Worm (Caenorhabditis elegans) whole organism, young adult: Measurements from ENCODE around the gene asp-5.

Experiments used
- B0336.3 ChIP-seq: fragments of 200-800 bp; sonication (Bioruptor generic); IDR thresholded peaks from 2 replicates; pipeline ENCODE4 v1.3.6; 2022; ENCODE audit warnings: missing genetic modification characterization, missing compliant biosample characterization
- D2030.7 ChIP-seq: fragments of 200-800 bp; sonication (Bioruptor generic); IDR thresholded peaks from 2 replicates; pipeline ENCODE4 v1.3.6; 2022; ENCODE audit warnings: missing genetic modification reagents, missing genetic modification characterization, missing compliant biosample characterization
- F23B12.7 ChIP-seq: sonication (generic microtip); optimal IDR thresholded peaks from 2 replicates; lab custom pipeline; 2017; ENCODE audit warnings: missing genetic modification characterization, mild to moderate bottlenecking, missing compliant biosample characterization, antibody characterized with exemption, moderate library complexity; ENCODE audit not compliant: insufficient read depth
- F33H1.4 ChIP-seq: fragments of 200-800 bp; sonication (Bioruptor generic); IDR thresholded peaks from 2 replicates; pipeline ENCODE4 v1.3.6; 2022; ENCODE audit warnings: missing genetic modification reagents, missing genetic modification characterization, missing compliant biosample characterization
- F55B11.4 ChIP-seq: sonication (generic microtip); optimal IDR thresholded peaks from 2 replicates; lab custom pipeline; 2016; ENCODE audit warnings: missing compliant biosample characterization, missing genetic modification characterization, borderline replicate concordance; ENCODE audit not compliant: insufficient read depth
- K11D2.4 ChIP-seq: fragments of 200-800 bp; sonication (Bioruptor generic); IDR thresholded peaks from 2 replicates; pipeline ENCODE4 v1.3.6; 2022; ENCODE audit warnings: missing genetic modification reagents, missing genetic modification characterization, missing compliant biosample characterization
- K12H6.12 ChIP-seq: fragments of 200-800 bp; sonication (Bioruptor generic); optimal IDR thresholded peaks from 2 replicates; lab custom pipeline; 2018; ENCODE audit warnings: mild to moderate bottlenecking, missing genetic modification characterization, missing compliant biosample characterization
- ZK185.1 ChIP-seq: sonication (generic microtip); optimal IDR thresholded peaks from 2 replicates; lab custom pipeline; 2016; ENCODE audit warnings: mild to moderate bottlenecking, missing genetic modification characterization, missing compliant biosample characterization; ENCODE audit not compliant: poor library complexity, severe bottlenecking
- akir-1 ChIP-seq: fragments of 200-800 bp; sonication (Bioruptor generic); optimal IDR thresholded peaks from 2 replicates; lab custom pipeline; 2018; ENCODE audit warnings: mild to moderate bottlenecking, missing genetic modification characterization, moderate library complexity, missing compliant biosample characterization
- ama-1 ChIP-seq, 3 experiments: fragments of 150-350 bp in 1 of 3; sonication (generic microtip) in 2 of 3; optimal IDR thresholded peaks; 2 replicates each; lab custom pipeline; 2014 to 2018; ENCODE audit warnings: missing biosample characterization in 2 of 3, missing genetic modification characterization in 2 of 3, missing genetic modification reagents in 2 of 3
- aptf-2 ChIP-seq: fragments of 200-800 bp; sonication (Bioruptor generic); conservative IDR thresholded peaks from 2 replicates; pipeline ENCODE4 v1.3.6; 2022; ENCODE audit warnings: missing genetic modification reagents, missing genetic modification characterization, missing compliant biosample characterization
- athp-1 ChIP-seq: sonication (generic microtip); optimal IDR thresholded peaks from 2 replicates; lab custom pipeline; 2017; ENCODE audit warnings: mild to moderate bottlenecking, missing genetic modification characterization, missing compliant biosample characterization
- attf-3 ChIP-seq: fragments of 200-800 bp; sonication (Bioruptor generic); conservative IDR thresholded peaks from 2 replicates; pipeline ENCODE4 v1.3.6; 2022; ENCODE audit warnings: missing genetic modification reagents, missing genetic modification characterization, missing compliant biosample characterization
- ceh-27 ChIP-seq: fragments of 200-800 bp; sonication (Bioruptor generic); optimal IDR thresholded peaks from 2 replicates; lab custom pipeline; 2018; ENCODE audit warnings: mild to moderate bottlenecking, missing genetic modification characterization, moderate library complexity, missing compliant biosample characterization
- ceh-40 ChIP-seq: fragments of 200-800 bp; sonication (Bioruptor generic); IDR thresholded peaks from 2 replicates; pipeline ENCODE4 v1.3.6; 2022; ENCODE audit warnings: missing genetic modification characterization, missing compliant biosample characterization
- ceh-79 ChIP-seq: sonication (generic microtip); optimal IDR thresholded peaks from 2 replicates; lab custom pipeline; 2017; ENCODE audit warnings: mild to moderate bottlenecking, missing genetic modification characterization, missing compliant biosample characterization
- die-1 ChIP-seq: sonication (generic microtip); optimal IDR thresholded peaks from 2 replicates; lab custom pipeline; 2016; ENCODE audit warnings: missing genotype, mild to moderate bottlenecking, missing genetic modification characterization, missing compliant biosample characterization
- egl-44 ChIP-seq: fragments of 200-800 bp; sonication (Bioruptor generic); IDR thresholded peaks from 2 replicates; pipeline ENCODE4 v1.3.6; 2022; ENCODE audit warnings: missing genetic modification reagents, missing genetic modification characterization, missing compliant biosample characterization
- ekl-4 ChIP-seq: fragments of 200-800 bp; sonication (Bioruptor generic); IDR thresholded peaks from 2 replicates; pipeline ENCODE4 v1.3.6; 2022; ENCODE audit warnings: missing genetic modification reagents, missing genetic modification characterization, missing compliant biosample characterization
- ets-4 ChIP-seq: fragments of 200-800 bp; sonication (Bioruptor generic); optimal IDR thresholded peaks from 2 replicates; lab custom pipeline; 2018; ENCODE audit warnings: mild to moderate bottlenecking, missing genetic modification characterization, missing compliant biosample characterization
- fkh-3 ChIP-seq: sonication (generic microtip); optimal IDR thresholded peaks from 2 replicates; lab custom pipeline; 2016; ENCODE audit warnings: mild to moderate bottlenecking, missing genetic modification characterization, missing compliant biosample characterization
- hmg-1.2 ChIP-seq: fragments of 200-800 bp; sonication (Bioruptor generic); IDR thresholded peaks from 2 replicates; pipeline ENCODE4 v1.3.6; 2022; ENCODE audit warnings: missing genetic modification reagents, missing genetic modification characterization, missing compliant biosample characterization
- hsf-1 ChIP-seq: fragments of 200-800 bp; sonication (Bioruptor generic); IDR thresholded peaks from 2 replicates; pipeline ENCODE4 v1.3.6; 2022; ENCODE audit warnings: missing genetic modification reagents, missing genetic modification characterization, missing compliant biosample characterization
- let-607 ChIP-seq, 2 experiments: fragments of 200-800 bp in 1 of 2; sonication (Bioruptor generic) in 1 of 2; sonication (generic microtip) in 1 of 2; optimal IDR thresholded peaks; 2 replicates each; lab custom pipeline; 2016 to 2018; ENCODE audit warnings: mild to moderate bottlenecking in 2 of 2, missing compliant biosample characterization in 2 of 2, missing genetic modification characterization in 2 of 2, moderate library complexity in 2 of 2, missing genotype in 1 of 2
- lin-54 ChIP-seq: fragments of 200-800 bp; sonication (Bioruptor generic); optimal IDR thresholded peaks from 2 replicates; lab custom pipeline; 2018; ENCODE audit warnings: mild to moderate bottlenecking, missing genetic modification characterization, missing compliant biosample characterization
- lir-1 ChIP-seq: fragments of 200-800 bp; sonication (Bioruptor generic); conservative IDR thresholded peaks from 2 replicates; pipeline ENCODE4 v1.3.6; 2022; ENCODE audit warnings: missing genetic modification reagents, missing genetic modification characterization, missing compliant biosample characterization
- lsl-1 ChIP-seq: fragments of 200-800 bp; sonication (Bioruptor generic); optimal IDR thresholded peaks from 2 replicates; lab custom pipeline; 2018; ENCODE audit warnings: mild to moderate bottlenecking, missing genetic modification characterization, moderate library complexity, missing compliant biosample characterization
- madf-3 ChIP-seq: fragments of 200-800 bp; sonication (Bioruptor generic); IDR thresholded peaks from 2 replicates; pipeline ENCODE4 v1.3.6; 2022; ENCODE audit warnings: missing genetic modification reagents, missing genetic modification characterization, missing compliant biosample characterization
- madf-6 ChIP-seq: fragments of 200-800 bp; sonication (Bioruptor generic); IDR thresholded peaks from 2 replicates; pipeline ENCODE4 v1.3.6; 2022; ENCODE audit warnings: missing genetic modification reagents, missing genetic modification characterization, missing compliant biosample characterization
- mcd-1 ChIP-seq: fragments of 200-800 bp; sonication (Bioruptor generic); IDR thresholded peaks from 2 replicates; pipeline ENCODE4 v1.3.6; 2022; ENCODE audit warnings: missing genetic modification reagents, missing genetic modification characterization, missing compliant biosample characterization
- mxl-1 ChIP-seq: sonication (generic microtip); optimal IDR thresholded peaks from 2 replicates; lab custom pipeline; 2016; ENCODE audit warnings: missing genetic modification characterization, missing compliant biosample characterization
- nhr-120 ChIP-seq: fragments of 200-800 bp; sonication (Bioruptor generic); IDR thresholded peaks from 2 replicates; pipeline ENCODE4 v1.3.6; 2022; ENCODE audit warnings: missing genetic modification characterization, missing compliant biosample characterization
- nhr-80 ChIP-seq: sonication (generic microtip); optimal IDR thresholded peaks from 2 replicates; lab custom pipeline; 2016; ENCODE audit warnings: missing genetic modification characterization, missing compliant biosample characterization
- pbrm-1 ChIP-seq: fragments of 200-800 bp; sonication (Bioruptor generic); IDR thresholded peaks from 2 replicates; pipeline ENCODE4 v1.3.6; 2022; ENCODE audit warnings: missing genetic modification reagents, missing genetic modification characterization, missing compliant biosample characterization
- sea-2 ChIP-seq: fragments of 200-800 bp; sonication (Bioruptor generic); IDR thresholded peaks from 2 replicates; pipeline ENCODE4 v1.3.6; 2022; ENCODE audit warnings: missing genetic modification characterization, missing compliant biosample characterization
- snpc-1.3 ChIP-seq: sonication (generic microtip); optimal IDR thresholded peaks from 2 replicates; lab custom pipeline; 2017; ENCODE audit warnings: missing genetic modification characterization, mild to moderate bottlenecking, missing compliant biosample characterization, antibody characterized with exemption, moderate library complexity, missing genotype, missing genetic modification reagents; ENCODE audit not compliant: insufficient read depth
- snpc-4 ChIP-seq, 5 experiments: fragments of 150-350 bp in 1 of 5; sonication (generic microtip) in 4 of 5; optimal IDR thresholded peaks; 2 replicates each; lab custom pipeline; 2014 to 2018; ENCODE audit warnings: missing genetic modification characterization in 5 of 5, missing biosample characterization in 3 of 5, antibody characterized with exemption in 2 of 5, mild to moderate bottlenecking in 2 of 5, missing compliant biosample characterization in 2 of 5, missing genotype in 2 of 5, moderate library complexity in 2 of 5, missing genetic modification reagents in 1 of 5
- ztf-26 ChIP-seq: sonication (generic microtip); optimal IDR thresholded peaks from 2 replicates; lab custom pipeline; 2017; ENCODE audit warnings: missing genetic modification characterization, missing compliant biosample characterization
- ztf-28 ChIP-seq: fragments of 200-800 bp; sonication (Bioruptor generic); IDR thresholded peaks from 2 replicates; pipeline ENCODE4 v1.3.6; 2022; ENCODE audit warnings: missing genetic modification reagents, missing genetic modification characterization, missing compliant biosample characterization
- ztf-3 ChIP-seq: fragments of 200-800 bp; sonication (Bioruptor generic); optimal IDR thresholded peaks from 2 replicates; lab custom pipeline; 2018; ENCODE audit warnings: mild to moderate bottlenecking, missing genetic modification characterization, missing compliant biosample characterization

asp-5 gene

ce11 chrV:8297504-8297903, 25.3 kb downstream of the asp-5 start, which contains the start of gene W02D7.4:
Gene W02D7.4, minus strand, starts transcription at chrV:8297604.
- TF ChIP-seq nhr-80 (tag; lab: Kevin White, UChicago) (peak; percentile 33), ets-4 (GFP tag; lab: Kevin White, UChicago) (no peak)

ce11 chrV:8299191-8299854, 27.1 kb downstream of the asp-5 start, which contains the start of gene W02D7.5:
Gene W02D7.5, minus strand, starts transcription at chrV:8299241.
- peak; percentile 8; the same call in 1 of the 2 replicates for TF ChIP-seq hsf-1 (GFP tag; lab: Robert Waterston, UW)
- TF ChIP-seq aptf-2: peak; percentile 79
- TF ChIP-seq akir-1 (GFP tag; lab: Kevin White, UChicago): no peak
- TF ChIP-seq ceh-27 (GFP tag; lab: Kevin White, UChicago): no peak
- TF ChIP-seq hmg-1.2 (GFP tag; lab: Robert Waterston, UW): no peak
- no peak for TF ChIP-seq die-1 (tag; lab: Kevin White, UChicago)
- TF ChIP-seq egl-44: no peak
- TF ChIP-seq, all 124 proteins: peak for 2

- TF ChIP-seq mxl-1 (tag; lab: Kevin White, UChicago) (peak; percentile 24), ZK185.1 (peak; percentile 1), ets-4 (GFP tag; lab: Kevin White, UChicago) (no peak), hsf-1 (GFP tag; lab: Robert Waterston, UW) (peak; percentile 57; the same call in 1 of the 2 replicates), nhr-120 (GFP tag; lab: Robert Waterston, UW) (no peak), F23B12.7 (tag; lab: Kevin White, UChicago) (no peak), B0336.3 (GFP tag; lab: Robert Waterston, UW) (peak; percentile 77), ekl-4 (GFP tag; lab: Robert Waterston, UW) (0 out of 2 replicates have a peak, but pooled peaks have one; percentile 19), K12H6.12 (tag; lab: Kevin White, UChicago) (no peak), lir-1 (GFP tag; lab: Robert Waterston, UW) (no peak), lsl-1 (GFP tag; lab: Kevin White, UChicago) (peak; percentile 27), madf-3 (GFP tag; lab: Robert Waterston, UW) (peak; percentile 67; the same call in 1 of the 2 replicates), attf-3 (peak; percentile 41), F33H1.4 (no peak), ztf-3 (GFP tag; lab: Kevin White, UChicago) (no peak), sea-2 (GFP tag; lab: Robert Waterston, UW) (no peak), pbrm-1 (peak; percentile 53; the same call in 1 of the 2 replicates), ceh-79 (no peak), K11D2.4 (no peak), mcd-1 (GFP tag; lab: Robert Waterston, UW) (peak; percentile 46; the same call in 1 of the 2 replicates), fkh-3 (tag; lab: Kevin White, UChicago) (no peak), ama-1 (optimal IDR thresholded peaks at IDR 0.05; lab: Kevin White, UChicago) (peak; percentile 37), ama-1 (GFP tag; optimal IDR thresholded peaks at IDR 0.05; lab: Kevin White, UChicago) (peak in 1 of 2 experiments; percentile 52), ceh-40 (GFP tag; lab: Robert Waterston, UW) (0 out of 2 replicates have a peak, but pooled peaks have one; percentile 39), ztf-28 (GFP tag; lab: Robert Waterston, UW) (no peak), let-607 (tag; optimal IDR thresholded peaks at IDR 0.05; lab: Kevin White, UChicago) (peak in 1 of 2 experiments; percentile 70), snpc-4 (GFP tag; optimal IDR thresholded peaks at IDR 0.05; lab: Kevin White, UChicago) (no peak), snpc-4 (tag; optimal IDR thresholded peaks at IDR 0.05; lab: Kevin White, UChicago) (peak in 1 of 4 experiments; percentile 54), ztf-26 (no peak), F55B11.4 (no peak), nhr-80 (tag; lab: Kevin White, UChicago) (peak; percentile 8), madf-6 (GFP tag; lab: Robert Waterston, UW) (peak; percentile 51), athp-1 (tag; lab: Kevin White, UChicago) (peak; percentile 30), D2030.7 (GFP tag; lab: Robert Waterston, UW) (0 out of 2 replicates have a peak, but pooled peaks have one; percentile 8), snpc-1.3 (tag; lab: Kevin White, UChicago) (no peak), lin-54 (GFP tag; lab: Kevin White, UChicago) (peak; percentile 39)
These were observed 28.9 kb downstream of the asp-5 start, which contains the start of gene W02D7.6 for ce11 chrV:8300935-8301535. Gene W02D7.6, minus strand, starts transcription at chrV:8301507.
